Fruit fly (Drosophila melanogaster): ENCODE measurements around the gene CG9801.

DNA sequence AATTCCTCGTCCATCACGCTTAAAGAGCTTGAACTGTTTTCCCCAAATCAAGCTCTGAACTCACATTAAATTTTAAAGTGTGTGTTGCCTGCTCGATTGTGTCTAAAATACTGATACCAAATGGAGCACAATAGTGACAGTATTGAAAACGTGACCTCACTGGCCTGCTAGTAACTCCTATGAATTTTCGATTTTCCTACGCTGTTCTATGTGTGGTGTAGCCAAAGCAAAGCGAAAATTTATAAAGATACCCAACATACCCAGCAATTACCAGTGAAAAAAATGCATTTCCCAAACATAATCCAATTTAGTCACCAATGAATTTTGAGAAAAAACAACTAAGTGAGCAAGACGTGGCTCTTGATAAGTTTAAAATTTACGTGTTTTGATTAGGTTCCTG lies 32.3 kb upstream of the CG9801 start, which contains the start of gene CG33191:
- TF ChIP-seq CG8478 (optimal IDR thresholded peaks at IDR 0.05): no peak
- no peak for TF ChIP-seq CTCF (optimal IDR thresholded peaks at IDR 0.05)
